Fruit fly (Drosophila melanogaster): ENCODE results near the gene Takl2.
A peak's percentile ranks its signal among the peaks of the same experiment; 100 is the strongest.

The Takl2 gene

DNA sequence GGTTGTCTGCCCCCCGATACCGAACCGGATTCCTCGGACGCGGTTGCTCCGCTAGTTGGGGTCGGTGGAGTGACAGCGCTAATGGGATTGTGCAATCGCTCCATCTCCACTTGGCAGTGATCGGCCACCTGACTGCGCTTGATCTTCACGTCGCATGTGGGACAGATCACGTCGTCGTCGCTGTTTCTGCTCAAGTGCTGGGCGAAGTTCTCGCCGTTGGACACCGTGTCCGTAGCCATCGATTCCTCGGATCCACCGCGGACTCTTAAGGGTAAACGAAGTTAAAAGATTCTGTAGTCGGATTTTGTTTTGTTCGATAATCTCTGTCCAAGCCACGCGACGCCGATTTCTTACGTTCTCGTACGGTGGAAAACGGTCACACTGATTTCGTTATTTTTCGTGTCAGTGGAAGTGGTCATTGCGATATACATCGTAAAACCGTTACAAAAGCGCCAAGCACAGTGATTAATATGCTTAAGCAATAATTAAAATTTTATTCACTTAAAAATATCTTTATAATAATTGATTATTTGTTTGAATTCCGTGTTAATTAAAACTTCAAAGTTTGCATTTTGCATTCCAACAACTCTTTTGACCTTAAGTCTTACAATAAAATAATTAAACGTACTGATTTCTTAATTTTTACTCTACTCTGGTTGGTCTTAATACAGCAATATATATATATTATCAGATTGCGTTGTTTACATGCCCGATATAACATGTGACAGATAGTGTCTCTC lies 7.5 kb downstream of the Takl2 start, which contains the start of gene RNF220:
Gene RNF220, minus strand, starts transcription at position 384 of the 740 bp plus-strand sequence.
- TF ChIP-seq CTCF (optimal IDR thresholded peaks at IDR 0.05) (peak; percentile 2 to 34), CG8478 (optimal IDR thresholded peaks at IDR 0.05) (no peak)

DNA sequence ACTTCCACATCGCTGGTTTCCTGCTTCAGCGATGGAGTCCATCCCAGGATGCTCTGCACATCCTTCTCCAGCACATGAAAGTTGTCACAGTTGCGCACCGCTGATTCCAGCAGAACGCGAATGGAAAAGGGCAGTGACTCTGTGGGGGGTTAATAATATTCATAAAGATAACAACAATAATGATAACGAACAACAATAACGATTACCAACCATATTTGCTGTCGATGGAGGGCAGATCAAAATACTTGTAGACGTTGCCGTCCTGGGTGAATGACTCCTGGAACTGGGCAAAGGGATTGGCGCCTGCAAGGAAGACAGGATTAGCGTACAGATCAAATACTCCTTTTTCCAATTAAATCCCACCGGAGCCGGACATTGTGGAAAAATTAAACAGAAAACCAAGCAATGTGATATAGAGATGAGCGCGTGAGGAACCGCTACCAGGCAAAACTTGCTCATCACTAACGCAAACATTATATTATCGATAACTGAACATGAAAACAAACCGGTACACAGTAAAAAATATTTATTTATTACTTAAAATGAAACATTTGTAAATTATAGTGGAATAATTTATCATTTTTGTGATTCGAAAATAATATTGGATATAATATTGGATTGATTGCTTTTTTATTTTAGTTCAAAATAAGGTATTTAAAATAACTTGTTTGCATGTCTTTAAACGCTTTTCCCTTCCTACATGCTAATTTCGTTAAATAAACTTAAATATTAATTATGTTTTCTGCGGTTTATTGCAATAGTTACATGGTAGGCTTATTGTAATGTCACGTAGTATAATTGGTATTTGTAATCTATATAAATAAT lies 9.3 kb downstream of the Takl2 start, which contains the start of gene Irp-1A:
Gene Irp-1A, minus strand, starts transcription at position 439 of the 825 bp plus-strand sequence.
- no peak for TF ChIP-seq CG8478 (optimal IDR thresholded peaks at IDR 0.05)
- no peak for TF ChIP-seq CTCF (optimal IDR thresholded peaks at IDR 0.05)

DNA sequence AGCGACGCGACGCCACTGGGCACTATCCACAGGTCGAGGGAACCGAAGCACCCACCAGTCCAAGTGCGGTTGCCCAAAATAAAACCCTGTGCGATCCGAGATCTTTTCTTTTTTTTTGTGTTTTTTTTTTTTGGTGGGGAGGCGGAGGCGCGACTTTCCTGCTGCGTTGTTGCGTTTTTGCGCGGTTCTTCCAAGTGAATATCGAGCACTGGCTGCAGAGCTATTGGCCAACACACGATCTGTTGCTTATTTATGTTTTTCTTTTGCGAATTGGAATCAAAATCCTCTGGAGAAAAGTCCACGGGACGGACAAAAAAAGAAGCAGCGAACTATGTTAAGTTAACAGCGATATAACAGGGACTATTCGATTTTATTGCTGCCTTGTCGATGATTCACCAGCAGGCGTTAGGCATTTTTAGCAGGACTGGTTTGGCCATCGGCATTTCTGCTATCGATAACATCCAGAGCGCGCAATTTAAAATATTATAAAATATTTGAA lies 12.8 kb downstream of the Takl2 start, which contains the start of gene wge:
Gene wge, minus strand, starts transcription at position 343 of the 499 bp plus-strand sequence.
- TF ChIP-seq CG8478 (optimal IDR thresholded peaks at IDR 0.05) (no peak), CTCF (optimal IDR thresholded peaks at IDR 0.05) (peak in 1 of 2 experiments; percentile 21)

DNA sequence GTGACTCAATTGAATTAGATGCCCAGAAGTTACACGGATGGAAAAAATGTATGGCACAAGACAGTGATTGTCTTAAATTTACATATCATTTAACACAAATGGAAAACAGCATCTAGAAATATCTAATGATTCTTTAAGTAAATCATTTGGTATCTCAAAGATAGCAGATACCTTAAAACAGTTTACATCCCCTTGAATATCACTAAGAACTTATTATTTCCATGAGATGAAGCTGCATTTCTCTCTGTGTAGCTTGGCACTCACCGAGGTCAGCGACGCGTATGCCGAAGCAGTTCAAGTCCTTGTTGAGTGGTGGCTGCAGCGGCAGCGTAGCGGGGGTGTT lies 14.1 kb downstream of the Takl2 start:
- TF ChIP-seq CTCF (optimal IDR thresholded peaks at IDR 0.05) (no peak), CG8478 (optimal IDR thresholded peaks at IDR 0.05) (no peak)

DNA sequence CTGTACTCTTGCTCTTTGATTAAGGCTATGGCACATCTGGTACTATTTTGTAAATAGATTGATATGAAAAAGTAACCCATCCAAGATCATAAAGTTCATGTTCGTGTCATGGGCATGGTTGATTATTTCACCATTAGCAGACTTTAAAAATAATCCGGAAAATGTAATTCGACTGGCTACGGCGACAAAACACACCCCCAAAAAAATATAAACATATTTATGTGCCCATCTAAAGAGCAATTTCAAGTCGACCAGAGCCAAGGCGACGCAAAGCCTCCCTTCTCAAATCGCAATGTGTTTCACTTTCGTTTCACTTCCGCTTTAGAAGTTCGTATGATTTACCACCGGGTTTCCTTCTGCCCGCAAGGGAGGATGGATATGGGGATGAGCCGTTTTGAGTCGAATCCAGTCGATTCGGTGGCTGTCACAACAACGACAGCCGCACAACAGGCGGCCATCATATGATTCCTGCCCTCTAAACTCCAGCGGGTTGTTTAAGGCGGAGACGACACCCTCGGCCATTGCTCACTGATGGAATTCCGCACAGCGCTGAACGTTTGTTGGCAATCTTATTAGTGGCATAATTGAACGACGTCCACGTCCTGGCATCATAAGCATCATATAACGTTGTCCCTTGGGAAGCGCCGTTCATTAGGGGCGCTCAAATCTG lies 14.6 kb downstream of the Takl2 start:
- no peak for TF ChIP-seq CG8478 (optimal IDR thresholded peaks at IDR 0.05)
- no peak for TF ChIP-seq CTCF (optimal IDR thresholded peaks at IDR 0.05)

DNA sequence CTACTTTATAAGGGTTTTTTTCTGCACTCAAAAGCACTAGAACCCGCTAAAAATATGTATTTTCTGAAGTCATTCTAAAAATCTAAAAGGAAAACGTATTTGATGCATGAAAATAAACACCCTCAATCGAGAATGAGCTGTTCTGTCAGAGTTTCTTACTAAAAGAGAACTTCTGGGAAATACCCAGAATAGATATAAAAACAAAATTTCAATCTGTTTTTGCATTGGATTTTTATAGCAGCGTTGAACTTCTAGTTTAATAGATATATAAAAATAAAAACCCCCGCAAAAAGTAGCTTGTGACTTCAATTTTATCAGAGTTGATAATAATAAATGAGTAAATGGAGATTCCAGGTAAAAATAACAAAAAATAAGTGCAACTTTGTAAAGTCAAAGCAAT lies 15.2 kb downstream of the Takl2 start:
- TF ChIP-seq CTCF (optimal IDR thresholded peaks at IDR 0.05) (no peak), CG8478 (optimal IDR thresholded peaks at IDR 0.05) (no peak)

DNA sequence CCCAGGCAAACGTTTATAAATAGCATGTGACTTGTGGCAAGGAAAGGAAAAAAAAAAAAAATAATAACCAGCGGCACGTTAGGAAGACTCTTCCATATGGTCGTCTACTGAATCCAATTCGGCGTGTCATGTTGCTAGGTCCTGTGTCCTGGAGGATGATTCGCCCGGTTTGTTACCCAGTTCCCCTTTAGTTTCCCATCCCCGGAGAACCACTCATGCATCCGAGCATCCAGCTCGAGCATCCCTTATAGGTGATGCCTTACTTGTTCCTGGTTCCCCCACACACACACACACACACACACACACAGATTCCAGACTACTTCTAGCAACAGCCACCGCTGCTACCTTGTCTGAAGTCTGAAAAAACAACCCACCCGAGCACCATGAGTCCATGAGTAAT lies 15.8 kb downstream of the Takl2 start:
- TF ChIP-seq CTCF (optimal IDR thresholded peaks at IDR 0.05) (no peak), CG8478 (optimal IDR thresholded peaks at IDR 0.05) (no peak)

DNA sequence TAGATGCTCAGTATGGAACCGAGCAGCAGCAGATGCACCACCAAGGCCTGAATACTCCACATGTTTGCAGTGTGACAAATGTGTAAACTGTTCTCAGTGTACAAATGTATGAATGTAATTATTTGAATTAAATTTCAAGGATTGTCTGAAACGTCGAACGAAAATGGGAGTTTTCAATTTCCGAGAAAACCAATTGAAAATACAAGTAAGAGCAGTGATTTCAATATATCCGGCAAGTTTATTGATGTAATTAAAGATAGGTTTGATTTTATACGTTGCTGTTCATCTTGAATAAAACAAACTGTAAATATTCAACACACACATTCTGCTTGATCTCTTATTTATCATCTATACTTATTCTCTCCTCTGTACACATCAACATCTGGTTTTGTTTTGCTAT lies 23.0 kb downstream of the Takl2 start, which contains the start of gene CG4907:
Gene CG4907, minus strand, starts transcription at position 101 of the 400 bp plus-strand sequence.
- no peak for TF ChIP-seq CTCF (optimal IDR thresholded peaks at IDR 0.05)
- TF ChIP-seq CG8478 (optimal IDR thresholded peaks at IDR 0.05) = no peak

DNA sequence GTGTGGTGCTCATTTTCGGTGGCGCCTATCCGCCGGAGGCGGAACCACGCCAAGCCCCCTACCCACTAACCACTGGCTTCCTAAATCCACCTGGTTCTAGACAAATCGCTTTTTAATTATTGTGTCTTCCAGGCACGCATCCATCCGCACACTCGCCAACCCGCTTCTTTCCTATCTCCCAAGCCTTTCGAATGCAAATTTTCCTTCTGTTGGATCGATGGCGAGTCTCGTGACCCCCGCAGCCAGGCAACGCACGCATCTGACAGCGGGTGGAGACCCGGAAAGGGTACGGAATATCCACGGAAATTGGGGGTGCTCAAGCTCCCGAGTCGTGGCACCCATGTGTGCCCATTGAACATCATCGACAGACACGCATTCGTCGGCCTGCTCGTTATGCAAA lies 26.5 kb downstream of the Takl2 start, which contains the start of gene CG13842:
Gene CG13842, minus strand, starts transcription at position 101 of the 400 bp plus-strand sequence.
- TF ChIP-seq CTCF (optimal IDR thresholded peaks at IDR 0.05) (no peak), CG8478 (optimal IDR thresholded peaks at IDR 0.05) (no peak)

DNA sequence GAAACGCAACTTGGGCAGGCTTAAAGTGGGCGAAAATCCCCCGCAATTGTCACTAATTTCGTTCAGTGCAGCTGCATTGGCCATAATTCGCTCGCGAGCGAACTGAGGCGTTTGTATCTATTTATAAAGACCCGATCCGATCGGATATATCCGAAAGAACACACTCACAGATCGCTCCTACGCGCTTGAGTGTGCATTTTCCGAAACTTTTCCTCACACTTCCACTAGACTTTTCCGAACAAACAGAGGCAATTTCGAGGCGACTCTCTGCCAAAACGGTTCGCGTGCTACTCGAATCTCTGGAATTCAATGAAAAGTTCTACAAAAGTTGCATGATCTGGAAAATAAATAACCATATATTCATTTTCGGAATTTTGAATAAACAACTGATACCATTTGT lies 31.9 kb downstream of the Takl2 start, which contains the start of the genes CG6972 and CCAP:
Gene CG6972, plus strand, starts transcription at position 215 of the 400 bp plus-strand sequence.
Gene CCAP, minus strand, starts transcription at position 292 of the 400 bp plus-strand sequence.
- TF ChIP-seq CG8478 (optimal IDR thresholded peaks at IDR 0.05) (no peak), CTCF (optimal IDR thresholded peaks at IDR 0.05) (no peak)

DNA sequence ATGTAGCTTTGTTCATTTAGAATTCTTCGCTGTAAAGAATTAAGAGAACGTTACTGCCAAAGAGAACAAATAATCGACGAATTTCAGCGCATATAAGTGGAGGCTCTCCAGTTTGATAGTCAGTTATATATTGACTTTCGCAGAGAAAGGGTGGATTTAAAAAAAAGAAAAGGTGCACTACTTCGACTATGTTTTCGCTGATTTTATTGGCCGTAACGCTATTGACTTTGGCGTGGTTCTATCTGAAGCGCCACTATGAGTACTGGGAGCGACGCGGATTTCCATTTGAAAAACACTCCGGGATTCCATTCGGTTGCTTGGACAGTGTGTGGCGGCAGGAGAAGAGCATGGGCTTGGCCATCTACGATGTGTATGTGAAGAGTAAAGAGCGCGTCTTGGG lies 35.4 kb downstream of the Takl2 start, which contains the start of gene Cyp6d4:
Gene Cyp6d4, plus strand, starts transcription at position 112 of the 400 bp plus-strand sequence.
- TF ChIP-seq CG8478 (optimal IDR thresholded peaks at IDR 0.05) (no peak), CTCF (optimal IDR thresholded peaks at IDR 0.05) (no peak)

DNA sequence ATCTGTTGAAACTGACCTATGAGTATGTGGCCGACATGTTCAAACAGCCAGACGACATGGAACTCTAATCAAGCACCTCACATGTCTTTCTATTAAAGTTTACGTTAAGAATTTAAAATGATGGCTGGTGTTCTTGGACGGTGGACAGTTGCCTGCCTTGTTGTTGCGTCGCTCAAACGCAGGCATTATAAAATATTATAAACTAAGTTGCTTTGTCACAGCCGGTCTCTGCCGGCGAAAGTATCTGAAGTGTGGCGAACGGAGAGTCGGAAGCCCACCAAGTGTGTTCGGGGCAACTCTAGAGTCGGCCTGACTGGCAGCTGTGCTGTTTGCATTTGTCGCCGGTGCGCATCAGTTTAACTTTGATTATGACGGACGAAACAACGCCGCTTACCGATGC lies 39.0 kb downstream of the Takl2 start, which contains the start of gene cd:
Gene cd, plus strand, starts transcription at position 301 of the 400 bp plus-strand sequence.
- TF ChIP-seq CG8478 (optimal IDR thresholded peaks at IDR 0.05) (no peak), CTCF (optimal IDR thresholded peaks at IDR 0.05) (no peak)

DNA sequence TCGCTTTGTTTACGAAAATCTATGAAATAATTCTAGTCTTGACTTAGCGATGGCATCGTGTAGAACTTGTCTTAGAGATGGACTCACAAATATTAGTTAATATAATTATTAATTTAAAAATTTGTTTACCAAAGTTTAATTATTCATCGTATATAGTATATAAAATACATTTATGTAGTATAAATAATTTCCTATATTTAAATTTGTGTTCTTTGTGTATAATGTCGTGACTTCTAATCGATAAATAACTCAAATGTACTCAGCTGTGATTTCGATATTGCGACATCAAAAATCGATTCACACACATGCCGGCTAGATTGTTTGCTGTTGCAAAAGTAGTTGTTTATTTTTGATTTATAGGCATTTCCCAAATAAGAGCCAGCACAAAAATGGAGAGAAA lies 43.3 kb downstream of the Takl2 start, which contains the start of the genes wfs1 and Nup133:
Gene wfs1, minus strand, starts transcription at position 70 of the 400 bp plus-strand sequence.
Gene Nup133, plus strand, starts transcription at position 297 of the 400 bp plus-strand sequence.
- TF ChIP-seq CTCF (optimal IDR thresholded peaks at IDR 0.05) (no peak), CG8478 (optimal IDR thresholded peaks at IDR 0.05) (no peak)

DNA sequence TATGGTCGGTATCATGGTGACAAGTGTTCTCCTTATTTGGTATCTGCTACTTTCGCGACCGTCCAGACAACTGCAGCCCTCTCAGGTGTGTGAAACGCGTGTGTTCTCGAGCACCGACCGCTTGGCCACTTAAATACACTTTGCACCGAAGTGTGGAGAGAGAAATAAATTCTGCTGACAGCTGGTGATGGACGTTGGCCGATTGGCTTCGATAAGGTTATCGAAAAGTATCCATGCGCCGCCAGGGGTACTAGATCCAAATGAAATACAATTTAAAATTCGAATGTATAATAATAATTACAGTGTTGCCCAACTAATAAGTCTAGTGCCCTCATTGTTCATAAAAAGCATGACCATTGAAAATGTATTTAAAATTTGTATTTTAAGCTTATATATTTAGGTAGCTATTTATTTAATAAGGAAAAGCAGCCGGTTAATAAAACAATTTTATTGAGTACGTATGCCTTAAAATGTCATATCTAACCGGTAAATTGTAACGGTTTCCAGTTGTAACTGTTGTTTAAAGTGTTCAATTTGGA lies 47.2 kb downstream of the Takl2 start, which contains the start of the genes Gclm and CG17625:
Gene Gclm, minus strand, starts transcription at position 175 of the 539 bp plus-strand sequence.
Gene CG17625, plus strand, starts transcription at position 514 of the 539 bp plus-strand sequence.
- TF ChIP-seq CTCF (optimal IDR thresholded peaks at IDR 0.05) = no peak
- TF ChIP-seq CG8478 (optimal IDR thresholded peaks at IDR 0.05) = no peak
